Fruit fly (Drosophila melanogaster): Measurements from ENCODE around the gene Srp68.

Gene Srp68

DNA sequence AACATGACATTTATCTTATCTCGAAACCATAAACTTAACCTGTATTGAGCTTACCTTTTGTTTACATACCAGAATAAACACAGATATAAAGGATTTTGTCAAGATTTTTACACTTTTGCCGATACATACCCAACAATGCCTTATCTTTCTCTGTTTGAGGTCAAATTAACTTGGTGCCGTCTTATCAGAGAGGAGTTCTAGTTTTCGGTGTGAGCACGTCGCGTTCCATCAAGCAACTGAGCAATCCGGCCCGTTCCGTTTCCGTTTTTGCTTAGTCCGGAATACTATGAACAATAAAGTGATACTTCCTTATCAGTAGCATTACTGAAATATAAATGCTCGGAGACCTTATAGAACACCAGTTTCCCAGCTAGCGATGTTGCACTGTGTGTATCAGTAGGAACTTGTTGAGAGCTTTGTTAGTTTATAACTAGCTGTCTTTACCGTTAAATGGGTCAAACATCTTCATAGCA, 11.0 kb downstream of the Srp68 start, which contains the start of gene Galk (continued):
- TF ChIP-seq fd102C (GFP tag; optimal IDR thresholded peaks at IDR 0.05) (no peak), Scr (GFP tag; IDR thresholded peaks at IDR 0.05; ENCODE audit: partially characterized antibody) (no peak), chn (GFP tag; optimal IDR thresholded peaks at IDR 0.05) (peak; percentile 12), pb (GFP tag; optimal IDR thresholded peaks at IDR 0.05) (no peak), chm (GFP tag; IDR thresholded peaks at IDR 0.05) (0 out of 2 replicates have a peak, but pooled peaks have one; percentile 60), Nf-YC (tag; optimal IDR thresholded peaks at IDR 0.05) (peak; percentile 5), Rx (GFP tag; IDR thresholded peaks at IDR 0.05) (peak; percentile 14; the same call in 1 of the 2 replicates), CG16815 (GFP tag; optimal IDR thresholded peaks at IDR 0.05) (no peak), Fer2 (tag; optimal IDR thresholded peaks at IDR 0.05) (no peak), CG31388 (GFP tag; optimal IDR thresholded peaks at IDR 0.05) (no peak), CG2129 (GFP tag; IDR thresholded peaks at IDR 0.05; ENCODE audit: partially characterized antibody) (no peak), dati (GFP tag; IDR thresholded peaks at IDR 0.05) (0 out of 2 replicates have a peak, but pooled peaks have one; percentile 30), h (optimal IDR thresholded peaks at IDR 0.05) (no peak), Nf-YA (GFP tag; IDR thresholded peaks at IDR 0.05) (0 out of 2 replicates have a peak, but pooled peaks have one; percentile 40), esg (GFP tag; conservative IDR thresholded peaks at IDR 0.05) (no peak), CG11560 (tag; IDR thresholded peaks at IDR 0.05) (no peak), CG12942 (GFP tag; optimal IDR thresholded peaks at IDR 0.05) (peak; percentile 11), CG30431 (GFP tag; optimal IDR thresholded peaks at IDR 0.05) (no peak), CG5953 (GFP tag; IDR thresholded peaks at IDR 0.05) (peak; percentile 50; the same call in 1 of the 2 replicates), Side (GFP tag; optimal IDR thresholded peaks at IDR 0.05) (peak; percentile 66), CG3281 (GFP tag; optimal IDR thresholded peaks at IDR 0.05) (peak; percentile 49), CG3065 (GFP tag; optimal IDR thresholded peaks at IDR 0.05) (no peak), Rfx (GFP tag; IDR thresholded peaks at IDR 0.05) (peak; percentile 93), CG1233 (GFP tag; optimal IDR thresholded peaks at IDR 0.05) (peak; percentile 4), pfk (GFP tag; optimal IDR thresholded peaks at IDR 0.05) (peak; percentile 37), NC2β (GFP tag; optimal IDR thresholded peaks at IDR 0.05) (no peak), insv (GFP tag; optimal IDR thresholded peaks at IDR 0.05) (no peak), CG8478 (optimal IDR thresholded peaks at IDR 0.05) (no peak), CG18262 (tag; optimal IDR thresholded peaks at IDR 0.05) (no peak), CG34224 (GFP tag; IDR thresholded peaks at IDR 0.05; ENCODE audit: partially characterized antibody) (no peak), peb (GFP tag; IDR thresholded peaks at IDR 0.05) (no peak), B-H1 (GFP tag; IDR thresholded peaks at IDR 0.05) (peak; percentile 58), shn (GFP tag; optimal IDR thresholded peaks at IDR 0.05) (peak; percentile 55), CG9876 (GFP tag; optimal IDR thresholded peaks at IDR 0.05) (peak; percentile 23), vvl (GFP tag; IDR thresholded peaks at IDR 0.05) (peak; percentile 66), CG30020 (tag; optimal IDR thresholded peaks at IDR 0.05) (no peak), Mad (GFP tag; optimal IDR thresholded peaks at IDR 0.05) (no peak), odd (GFP tag; optimal IDR thresholded peaks at IDR 0.05) (peak; percentile 62), Opbp (GFP tag; IDR thresholded peaks at IDR 0.05; ENCODE audit: partially characterized antibody) (no peak), CG7357 (GFP tag; IDR thresholded peaks at IDR 0.05) (no peak; the same call in 2 of the 3 replicates), kni (GFP tag; optimal IDR thresholded peaks at IDR 0.05) (peak; percentile 75), Fer1 (GFP tag; optimal IDR thresholded peaks at IDR 0.05) (peak; percentile 72), CG18599 (GFP tag; optimal IDR thresholded peaks at IDR 0.05) (peak; percentile 85), sna (GFP tag; IDR thresholded peaks at IDR 0.05; ENCODE audit: partially characterized antibody) (no peak), tll (GFP tag; optimal IDR thresholded peaks at IDR 0.05) (no peak), maf-S (GFP tag; optimal IDR thresholded peaks at IDR 0.05) (peak; percentile 19), phol (tag; optimal IDR thresholded peaks at IDR 0.05) (no peak), CG6689 (GFP tag; IDR thresholded peaks at IDR 0.05) (peak; percentile 39; the same call in 1 of the 2 replicates), CG18011 (GFP tag; optimal IDR thresholded peaks at IDR 0.05) (peak; percentile 1), jing (GFP tag; optimal IDR thresholded peaks at IDR 0.05) (no peak), schlank (tag; optimal IDR thresholded peaks at IDR 0.05) (peak; percentile 25)
